Worm (Caenorhabditis elegans): ENCODE results near the gene ceh-53.

DNA sequence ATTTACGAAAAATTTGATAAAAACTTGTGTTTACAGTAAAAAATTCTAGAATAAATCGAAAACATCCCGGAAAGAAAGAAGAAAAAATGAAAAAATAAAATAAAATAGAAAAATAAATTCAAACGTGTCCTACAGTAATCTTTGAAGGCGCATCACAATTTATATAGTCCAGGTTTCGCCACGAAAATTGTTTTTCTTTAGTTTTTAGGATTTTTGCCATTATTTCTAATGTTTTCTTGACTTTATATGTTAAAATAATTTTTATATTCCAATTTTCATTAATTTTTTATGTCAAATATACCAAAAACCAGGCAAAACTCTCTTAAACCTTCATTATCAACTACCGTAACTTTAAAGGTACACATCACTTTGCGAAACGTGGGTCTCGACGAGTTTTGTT is 19.6 kb downstream of the ceh-53 start:
- TF ChIP-seq ztf-23 (GFP tag; IDR thresholded peaks at IDR 0.05) (no peak), flt-1 (GFP tag; IDR thresholded peaks at IDR 0.05) (no peak), cog-1 (tag; optimal IDR thresholded peaks at IDR 0.05) (no peak), T22C8.4 (GFP tag; IDR thresholded peaks at IDR 0.05) (no peak), ztf-29 (GFP tag; IDR thresholded peaks at IDR 0.05) (no peak), med-1 (GFP tag; optimal IDR thresholded peaks at IDR 0.05; ENCODE audit: insufficient read depth) (no peak), ref-1 (GFP tag; conservative IDR thresholded peaks at IDR 0.05) (no peak)

Data from whole organism, midembryonic.